Fruit fly (Drosophila melanogaster) whole organism, pupa: ENCODE measurements around the gene NFAT.

Source experiments
- CG10348 ChIP-seq: fragments of 200-800 bp; sonication (Bioruptor generic); IDR thresholded peaks from 2 replicates; pipeline ENCODE4 v1.3.6; 2022; ENCODE audit warnings: missing biosample characterization, missing genetic modification characterization
- CG12605 ChIP-seq: fragments of 200-800 bp; sonication (Bioruptor generic); IDR thresholded peaks from 2 replicates; pipeline ENCODE4 v1.3.6; 2022; ENCODE audit warnings: missing biosample characterization, missing genetic modification characterization
- CG13204 ChIP-seq: fragments of 200-800 bp; sonication (Bioruptor generic); optimal IDR thresholded peaks from 2 replicates; lab custom pipeline; 2018; ENCODE audit warnings: missing biosample characterization, mild to moderate bottlenecking, missing genetic modification characterization, moderate library complexity
- CG14655 ChIP-seq: fragments of 200-800 bp; sonication (Bioruptor generic); optimal IDR thresholded peaks from 3 replicates; lab custom pipeline; 2017; ENCODE audit warnings: mild to moderate bottlenecking, missing biosample characterization, missing genetic modification reagents, missing genetic modification characterization
- CG15710 ChIP-seq: fragments of 200-800 bp; sonication (Bioruptor generic); optimal IDR thresholded peaks from 2 replicates; lab custom pipeline; 2018; ENCODE audit warnings: missing biosample characterization, mild to moderate bottlenecking, missing genetic modification characterization, moderate library complexity
- CG17806 ChIP-seq: fragments of 200-800 bp; sonication (Bioruptor generic); optimal IDR thresholded peaks from 2 replicates; lab custom pipeline; 2018; ENCODE audit warnings: missing biosample characterization, mild to moderate bottlenecking, missing genetic modification characterization, moderate library complexity
- CG32121 ChIP-seq: fragments of 200-800 bp; sonication (Bioruptor generic); IDR thresholded peaks from 2 replicates; pipeline ENCODE4 v1.3.6; 2022; ENCODE audit warnings: missing biosample characterization, missing genetic modification characterization
- CG34367 ChIP-seq: fragments of 200-800 bp; sonication (Bioruptor generic); optimal IDR thresholded peaks from 2 replicates; lab custom pipeline; 2018; ENCODE audit warnings: missing biosample characterization, mild to moderate bottlenecking, missing genetic modification characterization
- CG4496 ChIP-seq: fragments of 200-800 bp; sonication (Bioruptor generic); IDR thresholded peaks from 3 replicates; pipeline ENCODE4 v1.3.6; 2022; ENCODE audit warnings: missing biosample characterization, missing genetic modification characterization
- CG8159 ChIP-seq: fragments of 200-800 bp; sonication (Bioruptor generic); optimal IDR thresholded peaks from 3 replicates; lab custom pipeline; 2018; ENCODE audit warnings: missing biosample characterization, mild to moderate bottlenecking, missing genetic modification characterization, moderate library complexity
- CG8301 ChIP-seq: fragments of 200-800 bp; sonication (Bioruptor generic); optimal IDR thresholded peaks from 2 replicates; lab custom pipeline; 2018; ENCODE audit warnings: missing biosample characterization, mild to moderate bottlenecking, missing genetic modification characterization
- CG9948 ChIP-seq: fragments of 200-800 bp; sonication (Bioruptor generic); optimal IDR thresholded peaks from 2 replicates; lab custom pipeline; 2018; ENCODE audit warnings: missing biosample characterization, mild to moderate bottlenecking, missing genetic modification characterization, moderate library complexity
- D1 ChIP-seq: fragments of 200-800 bp; sonication (Bioruptor generic); optimal IDR thresholded peaks from 2 replicates; lab custom pipeline; 2018; ENCODE audit warnings: missing biosample characterization, mild to moderate bottlenecking, missing genetic modification characterization, moderate library complexity
- EcR ChIP-seq: fragments of 200-800 bp; sonication (Bioruptor generic); optimal IDR thresholded peaks from 3 replicates; lab custom pipeline; 2019; ENCODE audit warnings: missing biosample characterization, missing genetic modification characterization, mild to moderate bottlenecking, moderate library complexity, missing genetic modification reagents
- Ets98B ChIP-seq: fragments of 200-800 bp; sonication (Bioruptor generic); IDR thresholded peaks from 2 replicates; pipeline ENCODE4 v1.3.6; 2022; ENCODE audit warnings: missing biosample characterization, missing genetic modification characterization
- Pif1A ChIP-seq: fragments of 200-800 bp; sonication (Bioruptor generic); optimal IDR thresholded peaks from 3 replicates; lab custom pipeline; 2016; ENCODE audit warnings: missing biosample characterization, missing genetic modification characterization
- Pif1B ChIP-seq: fragments of 200-800 bp; sonication (Bioruptor generic); optimal IDR thresholded peaks from 3 replicates; lab custom pipeline; 2016; ENCODE audit warnings: missing biosample characterization, missing genetic modification characterization
- Snoo ChIP-seq: fragments of 200-800 bp; sonication (Bioruptor generic); optimal IDR thresholded peaks from 3 replicates; lab custom pipeline; 2017; ENCODE audit warnings: missing biosample characterization, mild to moderate bottlenecking, missing genetic modification characterization, inconsistent platforms
- fd96Ca ChIP-seq: fragments of 200-800 bp; sonication (Bioruptor generic); IDR thresholded peaks from 3 replicates; pipeline ENCODE4 v1.3.6; 2022; ENCODE audit warnings: missing biosample characterization, missing genetic modification characterization
- gl ChIP-seq: fragments of 200-800 bp; sonication (Bioruptor generic); optimal IDR thresholded peaks from 2 replicates; lab custom pipeline; 2018; ENCODE audit warnings: missing biosample characterization, mild to moderate bottlenecking, missing genetic modification characterization
- rn ChIP-seq: fragments of 200-800 bp; sonication (Bioruptor generic); IDR thresholded peaks from 2 replicates; pipeline ENCODE4 v1.3.6; 2022; ENCODE audit warnings: missing biosample characterization, missing genetic modification characterization

Gene NFAT

dm6 chrX:13624334-13625079, at the start of gene NFAT, which contains the start of gene CG2691:
TSS of gene NFAT (plus strand) at chrX:13624745.
TSS of gene CG2691 (minus strand) at chrX:13624408.
- no peak for TF ChIP-seq CG13204
- 0 out of 2 replicates have a peak, but pooled peaks have one; percentile 42 for TF ChIP-seq CG12605
- TF ChIP-seq D1, result no peak
- TF ChIP-seq EcR (GFP tag; lab: Kevin White, UChicago), result peak; percentile 25
- 0 out of 2 replicates have a peak, but pooled peaks have one; percentile 8 for TF ChIP-seq CG32121 (GFP tag; lab: Robert Waterston, UW)
- peak; percentile 2 for TF ChIP-seq Pif1B (GFP tag; lab: Kevin White, UChicago)
- no peak for TF ChIP-seq CG17806 (tag; lab: Kevin White, UChicago)
- TF ChIP-seq CG8159 (tag; lab: Kevin White, UChicago), result peak; percentile 18
- no peak for TF ChIP-seq CG9948 (tag; lab: Kevin White, UChicago)
- no peak for TF ChIP-seq rn (GFP tag; lab: Robert Waterston, UW)
- TF ChIP-seq Pif1A (GFP tag; lab: Kevin White, UChicago), result no peak
- peak; percentile 34 for TF ChIP-seq gl (tag; lab: Kevin White, UChicago)
- TF ChIP-seq CG34367, result no peak
- no peak for TF ChIP-seq CG4496 (GFP tag; lab: Robert Waterston, UW)
- TF ChIP-seq Ets98B (GFP tag; lab: Robert Waterston, UW), result no peak
- no peak for TF ChIP-seq CG14655 (GFP tag; lab: Kevin White, UChicago)
- no peak for TF ChIP-seq Snoo (tag; lab: Kevin White, UChicago)
- no peak for TF ChIP-seq CG10348
- no peak; the same call in 2 of the 3 replicates for TF ChIP-seq fd96Ca (GFP tag; lab: Robert Waterston, UW)
- TF ChIP-seq CG8301 (tag; lab: Kevin White, UChicago), result no peak
- TF ChIP-seq CG15710 (tag; lab: Kevin White, UChicago), result peak; percentile 25

- TF ChIP-seq Pif1B (GFP tag; lab: Kevin White, UChicago), result no peak
- no peak for TF ChIP-seq Pif1A (GFP tag; lab: Kevin White, UChicago)
- TF ChIP-seq CG17806 (tag; lab: Kevin White, UChicago), result no peak
- TF ChIP-seq CG8301 (tag; lab: Kevin White, UChicago), result no peak
- no peak for TF ChIP-seq rn (GFP tag; lab: Robert Waterston, UW)
- no peak for TF ChIP-seq CG10348
- TF ChIP-seq CG32121 (GFP tag; lab: Robert Waterston, UW), result no peak
- TF ChIP-seq gl (tag; lab: Kevin White, UChicago), result no peak
- TF ChIP-seq CG9948 (tag; lab: Kevin White, UChicago), result no peak
- TF ChIP-seq CG12605, result no peak
- TF ChIP-seq CG13204, result no peak
- no peak for TF ChIP-seq Snoo (tag; lab: Kevin White, UChicago)
- no peak for TF ChIP-seq CG4496 (GFP tag; lab: Robert Waterston, UW)
- TF ChIP-seq CG8159 (tag; lab: Kevin White, UChicago), result no peak
Observed at dm6 chrX:13579322-13579721, 45.2 kb upstream of the NFAT start.

- TF ChIP-seq D1 (no peak), CG9948 (tag; lab: Kevin White, UChicago) (no peak), CG13204 (no peak), fd96Ca (GFP tag; lab: Robert Waterston, UW) (no peak), CG17806 (tag; lab: Kevin White, UChicago) (no peak), EcR (GFP tag; lab: Kevin White, UChicago) (no peak), rn (GFP tag; lab: Robert Waterston, UW) (no peak), CG4496 (GFP tag; lab: Robert Waterston, UW) (no peak), CG34367 (no peak), CG8159 (tag; lab: Kevin White, UChicago) (no peak), CG32121 (GFP tag; lab: Robert Waterston, UW) (no peak), Snoo (tag; lab: Kevin White, UChicago) (no peak), CG15710 (tag; lab: Kevin White, UChicago) (no peak), Pif1B (GFP tag; lab: Kevin White, UChicago) (no peak), CG8301 (tag; lab: Kevin White, UChicago) (no peak), gl (tag; lab: Kevin White, UChicago) (no peak), Ets98B (GFP tag; lab: Robert Waterston, UW) (no peak), CG10348 (no peak), Pif1A (GFP tag; lab: Kevin White, UChicago) (no peak)
Observed at dm6 chrX:13586888-13587287, 37.7 kb upstream of the NFAT start.

dm6 chrX:13593667-13594066, 30.9 kb upstream of the NFAT start:
- TF ChIP-seq gl (tag; lab: Kevin White, UChicago) (no peak), CG13204 (no peak), CG9948 (tag; lab: Kevin White, UChicago) (no peak), CG32121 (GFP tag; lab: Robert Waterston, UW) (no peak), EcR (GFP tag; lab: Kevin White, UChicago) (no peak), Pif1B (GFP tag; lab: Kevin White, UChicago) (no peak), rn (GFP tag; lab: Robert Waterston, UW) (no peak), CG17806 (tag; lab: Kevin White, UChicago) (no peak), Snoo (tag; lab: Kevin White, UChicago) (no peak), CG8159 (tag; lab: Kevin White, UChicago) (no peak), CG15710 (tag; lab: Kevin White, UChicago) (no peak), D1 (no peak)

- no peak for TF ChIP-seq CG9948 (tag; lab: Kevin White, UChicago)
- no peak for TF ChIP-seq Pif1A (GFP tag; lab: Kevin White, UChicago)
- TF ChIP-seq D1, result no peak
- no peak for TF ChIP-seq CG14655 (GFP tag; lab: Kevin White, UChicago)
- TF ChIP-seq Snoo (tag; lab: Kevin White, UChicago), result no peak
Observed at dm6 chrX:13597753-13598152, 26.8 kb upstream of the NFAT start.
